Worm (Caenorhabditis elegans) whole organism, mixed stage, embryonic: ENCODE data around the gene rpl-32.

Source experiments
- pha-4 ChIP-seq: fragments of 150-350 bp; optimal IDR thresholded peaks from 2 replicates; lab custom pipeline; 2018; ENCODE audit warnings: missing biosample characterization, missing genetic modification reagents, missing genetic modification characterization
- sem-2 ChIP-seq: fragments of 200-800 bp; sonication (Bioruptor generic); optimal IDR thresholded peaks from 2 replicates; lab custom pipeline; 2018; ENCODE audit warnings: mild to moderate bottlenecking, missing genetic modification characterization, missing compliant biosample characterization
- unc-120 ChIP-seq: sonication (generic microtip); optimal IDR thresholded peaks from 2 replicates; lab custom pipeline; 2017; ENCODE audit warnings: missing genetic modification characterization, missing compliant biosample characterization; ENCODE audit not compliant: poor library complexity, severe bottlenecking
- unc-39 ChIP-seq: fragments of 150-350 bp; optimal IDR thresholded peaks from 2 replicates; lab custom pipeline; 2014; ENCODE audit warnings: missing biosample characterization, missing genetic modification characterization

- TF ChIP-seq sem-2 (no peak), unc-120 (peak; percentile 79), pha-4 (tag; lab: Kevin White, UChicago) (peak; percentile 68), unc-39 (tag; lab: Kevin White, UChicago) (no peak)
Measured at ce11 chrII:9057035-9057668, at the start of gene rpl-32.
